Worm (Caenorhabditis elegans): Measurements from ENCODE around the gene bnc-1.

Gene bnc-1

ce11 chrV:12291587-12291986 lies 14.7 kb upstream of the bnc-1 start, which contains the start of the genes srpa-68 and srh-16 (continued):
- TF ChIP-seq mes-4 (tag; optimal IDR thresholded peaks at IDR 0.05) (no peak), unc-130 (GFP tag; optimal IDR thresholded peaks at IDR 0.05) (peak; percentile 23), tbx-9 (tag; optimal IDR thresholded peaks at IDR 0.05; ENCODE audit: borderline replicate concordance) (no peak), Y56A3A.18 (GFP tag; IDR thresholded peaks at IDR 0.05) (peak; percentile 93), F33H1.4 (GFP tag; IDR thresholded peaks at IDR 0.05) (peak; percentile 70), ama-1 (optimal IDR thresholded peaks at IDR 0.05) (no peak), ama-1 (GFP tag; optimal IDR thresholded peaks at IDR 0.05) (no peak), ceh-91 (GFP tag; IDR thresholded peaks at IDR 0.05) (no peak), akir-1 (GFP tag; optimal IDR thresholded peaks at IDR 0.05) (no peak), zfh-2 (GFP tag; conservative IDR thresholded peaks at IDR 0.05) (peak; percentile 42; the same call in 1 of the 2 replicates), nhr-120 (GFP tag; IDR thresholded peaks at IDR 0.05) (no peak), snpc-1.3 (tag; optimal IDR thresholded peaks at IDR 0.05; ENCODE audit: insufficient read depth) (peak; percentile 65), lag-1 (GFP tag; IDR thresholded peaks at IDR 0.05) (no peak), F57A8.1 (GFP tag; optimal IDR thresholded peaks at IDR 0.05) (no peak), ztf-25 (GFP tag; IDR thresholded peaks at IDR 0.05) (no peak), aptf-2 (GFP tag; conservative IDR thresholded peaks at IDR 0.05) (no peak), bed-2 (GFP tag; IDR thresholded peaks at IDR 0.05) (no peak), ztf-28 (GFP tag; IDR thresholded peaks at IDR 0.05) (no peak), somi-1 (GFP tag; optimal IDR thresholded peaks at IDR 0.05) (no peak), mxl-1 (tag; optimal IDR thresholded peaks at IDR 0.05) (no peak), ztf-26 (tag; optimal IDR thresholded peaks at IDR 0.05) (peak; percentile 59), bed-1 (GFP tag; IDR thresholded peaks at IDR 0.05) (no peak), tlf-1 (GFP tag; optimal IDR thresholded peaks at IDR 0.05) (peak; percentile 80), Y53G8AR.9 (GFP tag; conservative IDR thresholded peaks at IDR 0.05) (peak; percentile 94), hrde-1 (tag; optimal IDR thresholded peaks at IDR 0.05; ENCODE audit: borderline replicate concordance) (no peak), lin-54 (GFP tag; optimal IDR thresholded peaks at IDR 0.05) (peak; percentile 97), C06A6.2 (GFP tag; conservative IDR thresholded peaks at IDR 0.05) (peak; percentile 72), F37B4.10 (GFP tag; IDR thresholded peaks at IDR 0.05) (no peak), lin-40 (tag; optimal IDR thresholded peaks at IDR 0.05) (peak; percentile 88), lin-35 (GFP tag; optimal IDR thresholded peaks at IDR 0.05) (peak; percentile 74 to 97 (median 91)), fkh-3 (tag; optimal IDR thresholded peaks at IDR 0.05) (no peak), hsf-1 (GFP tag; IDR thresholded peaks at IDR 0.05) (no peak), ceh-58 (GFP tag; IDR thresholded peaks at IDR 0.05) (no peak), D2030.7 (GFP tag; IDR thresholded peaks at IDR 0.05) (peak; percentile 52; the same call in 1 of the 2 replicates), him-1 (tag; optimal IDR thresholded peaks at IDR 0.05) (peak; percentile 73), xnd-1 (tag; optimal IDR thresholded peaks at IDR 0.05) (peak; percentile 59), sea-2 (GFP tag; IDR thresholded peaks at IDR 0.05) (no peak), cebp-1 (GFP tag; IDR thresholded peaks at IDR 0.05) (no peak), cebp-1 (tag; optimal IDR thresholded peaks at IDR 0.05) (peak; percentile 85), snpc-3.4 (tag; optimal IDR thresholded peaks at IDR 0.05) (peak; percentile 70), K12H6.12 (tag; optimal IDR thresholded peaks at IDR 0.05) (peak; percentile 49), lsy-27 (tag; optimal IDR thresholded peaks at IDR 0.05; ENCODE audit: borderline replicate concordance, insufficient read depth) (no peak), nhr-179 (tag; optimal IDR thresholded peaks at IDR 0.05) (no peak), Y53F4B.3 (GFP tag; IDR thresholded peaks at IDR 0.05) (0 out of 2 replicates have a peak, but pooled peaks have one; percentile 25), B0261.1 (tag; optimal IDR thresholded peaks at IDR 0.05) (peak; percentile 11), B0035.1 (tag; optimal IDR thresholded peaks at IDR 0.05) (no peak), ceh-40 (GFP tag; IDR thresholded peaks at IDR 0.05) (no peak)

All from whole organism, young adult.